Fruit fly (Drosophila melanogaster): ENCODE results near the gene CG10859.

dm6 chr2L:13412219-13412618 is 13.8 kb upstream of the CG10859 start, which contains the start of gene Flad2:
- TF ChIP-seq h (optimal IDR thresholded peaks at IDR 0.05), result no peak
- no peak for TF ChIP-seq insv (optimal IDR thresholded peaks at IDR 0.05)
- TF ChIP-seq Sin3A (optimal IDR thresholded peaks at IDR 0.05), result no peak
- TF ChIP-seq ttk (optimal IDR thresholded peaks at IDR 0.05), result no peak

Data from Kc167 (cell line).